Worm (Caenorhabditis elegans): Measurements from ENCODE around the gene lipl-5.

ce11 chrV:396309-396708 lies 10.8 kb downstream of the lipl-5 start, which contains the start of gene nhr-253:
- no peak for TF ChIP-seq C04F5.9 (tag; optimal IDR thresholded peaks at IDR 0.05)
- TF ChIP-seq ceh-82 (tag; optimal IDR thresholded peaks at IDR 0.05) = no peak
- no peak for TF ChIP-seq fkh-10 (GFP tag; optimal IDR thresholded peaks at IDR 0.05)
- no peak for TF ChIP-seq lin-15B (tag; optimal IDR thresholded peaks at IDR 0.05)
- no peak for TF ChIP-seq fos-1 (tag; optimal IDR thresholded peaks at IDR 0.05)
- no peak for TF ChIP-seq jun-1 (tag; optimal IDR thresholded peaks at IDR 0.05)
- no peak for TF ChIP-seq pqm-1 (tag; optimal IDR thresholded peaks at IDR 0.05)
- TF ChIP-seq hpl-2 (GFP tag; optimal IDR thresholded peaks at IDR 0.05) = no peak
- TF ChIP-seq pag-3 (tag; optimal IDR thresholded peaks at IDR 0.05; ENCODE audit: borderline replicate concordance, insufficient read depth) = no peak
- TF ChIP-seq elt-3 (tag; optimal IDR thresholded peaks at IDR 0.05) = no peak
- no peak for TF ChIP-seq efl-1 (optimal IDR thresholded peaks at IDR 0.05)
- no peak for TF ChIP-seq efl-1 (GFP tag; optimal IDR thresholded peaks at IDR 0.05 in 1 of 2)
- TF ChIP-seq mep-1 (tag; optimal IDR thresholded peaks at IDR 0.05) = no peak

All from whole organism, L1 larva.